Fruit fly (Drosophila melanogaster) whole organism, adult: ENCODE results near the gene CG8141.

Experiments used
- CG11617 ChIP-seq: fragments of 200-800 bp; sonication (Bioruptor generic); optimal IDR thresholded peaks from 2 replicates; lab custom pipeline; 2017; ENCODE audit warnings: mild to moderate bottlenecking, missing biosample characterization, missing genetic modification reagents, missing genetic modification characterization
- CG1620 ChIP-seq: fragments of 200-800 bp; sonication (Bioruptor generic); optimal IDR thresholded peaks from 2 replicates; lab custom pipeline; 2016; ENCODE audit warnings: missing biosample characterization, missing genetic modification characterization
- CG33017 ChIP-seq: fragments of 200-800 bp; sonication (Bioruptor generic); optimal IDR thresholded peaks from 2 replicates; lab custom pipeline; 2018; ENCODE audit warnings: missing biosample characterization, mild to moderate bottlenecking, missing genetic modification characterization, moderate library complexity
- CG7045 ChIP-seq: fragments of 200-800 bp; sonication (Bioruptor generic); optimal IDR thresholded peaks from 2 replicates; lab custom pipeline; 2017; ENCODE audit warnings: missing biosample characterization, mild to moderate bottlenecking, missing genetic modification characterization
- Hr96 ChIP-seq: fragments of 200-800 bp; sonication (Bioruptor generic); optimal IDR thresholded peaks from 2 replicates; lab custom pipeline; 2016; ENCODE audit warnings: missing biosample characterization, missing genetic modification characterization
- ovo ChIP-seq: fragments of 200-800 bp; sonication (Bioruptor generic); optimal IDR thresholded peaks from 2 replicates; lab custom pipeline; 2016; ENCODE audit warnings: missing biosample characterization, missing genetic modification characterization

- TF ChIP-seq CG1620 (GFP tag; lab: Kevin White, UChicago) (no peak), CG7045 (no peak), Hr96 (GFP tag; lab: Kevin White, UChicago) (no peak), CG33017 (tag; lab: Kevin White, UChicago) (no peak), ovo (GFP tag; lab: Kevin White, UChicago) (no peak), CG11617 (GFP tag; lab: Kevin White, UChicago) (no peak)
These were observed 10.4 kb upstream of the CG8141 start, which contains the start of gene CG8138 for dm6 chr3R:13181004-13181403.
